Worm (Caenorhabditis elegans) whole organism, L3 larva: Measurements from ENCODE around the gene chil-18.

Source experiments
- R02D3.7 ChIP-seq: fragments of 150-350 bp; optimal IDR thresholded peaks from 2 replicates; lab custom pipeline; 2014; ENCODE audit warnings: missing biosample characterization, missing genetic modification characterization
- ZK546.5 ChIP-seq: sonication (generic microtip); optimal IDR thresholded peaks from 2 replicates; lab custom pipeline; 2017; ENCODE audit warnings: missing biosample characterization, missing genetic modification characterization
- aly-2 ChIP-seq: fragments of 150-350 bp; optimal IDR thresholded peaks from 2 replicates; lab custom pipeline; 2014; ENCODE audit warnings: missing biosample characterization, missing genetic modification characterization
- ama-1 ChIP-seq: fragments of 150-350 bp; optimal IDR thresholded peaks from 2 replicates; lab custom pipeline; 2018
- ceh-28 ChIP-seq: fragments of 150-350 bp; optimal IDR thresholded peaks from 2 replicates; lab custom pipeline; 2014; ENCODE audit warnings: missing biosample characterization, missing genetic modification reagents, missing genetic modification characterization
- ceh-82 ChIP-seq: fragments of 150-350 bp; optimal IDR thresholded peaks from 2 replicates; lab custom pipeline; 2014; ENCODE audit warnings: missing biosample characterization, missing genetic modification characterization
- ceh-9 ChIP-seq: sonication (generic microtip); optimal IDR thresholded peaks from 2 replicates; lab custom pipeline; 2018; ENCODE audit warnings: missing biosample characterization, missing genetic modification characterization
- daf-12 ChIP-seq: fragments of 150-350 bp; optimal IDR thresholded peaks from 2 replicates; lab custom pipeline; 2014; ENCODE audit warnings: missing biosample characterization, missing genetic modification reagents, missing genetic modification characterization
- elt-1 ChIP-seq: fragments of 150-350 bp; optimal IDR thresholded peaks from 2 replicates; lab custom pipeline; 2014; ENCODE audit warnings: missing biosample characterization, missing genetic modification characterization
- elt-2 ChIP-seq: sonication (generic microtip); optimal IDR thresholded peaks from 2 replicates; lab custom pipeline; 2016; ENCODE audit warnings: missing genetic modification reagents, mild to moderate bottlenecking, missing genetic modification characterization, missing compliant biosample characterization
- eor-1 ChIP-seq, 2 experiments: fragments of 150-350 bp; optimal IDR thresholded peaks; 2 replicates each; lab custom pipeline; 2014 to 2018; ENCODE audit warnings: missing biosample characterization in 2 of 2, missing genetic modification characterization in 2 of 2
- fos-1 ChIP-seq: fragments of 150-350 bp; optimal IDR thresholded peaks from 2 replicates; lab custom pipeline; 2014; ENCODE audit warnings: missing biosample characterization, missing genetic modification characterization
- jun-1 ChIP-seq: fragments of 150-350 bp; optimal IDR thresholded peaks from 2 replicates; lab custom pipeline; 2014; ENCODE audit warnings: missing biosample characterization, missing genetic modification reagents, missing genetic modification characterization
- lin-15B ChIP-seq: fragments of 150-350 bp; optimal IDR thresholded peaks from 2 replicates; lab custom pipeline; 2014; ENCODE audit warnings: missing biosample characterization, missing genetic modification characterization
- lsy-12 ChIP-seq: sonication (generic microtip); optimal IDR thresholded peaks from 2 replicates; lab custom pipeline; 2016; ENCODE audit warnings: mild to moderate bottlenecking, missing genetic modification characterization, missing compliant biosample characterization
- mdl-1 ChIP-seq: fragments of 150-350 bp; optimal IDR thresholded peaks from 2 replicates; lab custom pipeline; 2014; ENCODE audit warnings: missing biosample characterization, missing genetic modification characterization
- mml-1 ChIP-seq: fragments of 150-350 bp; sonication (generic microtip); optimal IDR thresholded peaks from 3 replicates; lab custom pipeline; 2014; ENCODE audit warnings: missing biosample characterization, missing genetic modification characterization
- nhr-12 ChIP-seq: fragments of 150-350 bp; optimal IDR thresholded peaks from 2 replicates; lab custom pipeline; 2014; ENCODE audit warnings: missing biosample characterization, missing genetic modification characterization
- nhr-23 ChIP-seq: fragments of 150-350 bp; optimal IDR thresholded peaks from 2 replicates; lab custom pipeline; 2014; ENCODE audit warnings: missing biosample characterization, missing genetic modification reagents, missing genetic modification characterization
- nhr-237 ChIP-seq: fragments of 150-350 bp; optimal IDR thresholded peaks from 2 replicates; lab custom pipeline; 2014; ENCODE audit warnings: missing biosample characterization, missing genetic modification characterization
- nhr-25 ChIP-seq: sonication (generic microtip); optimal IDR thresholded peaks from 2 replicates; lab custom pipeline; 2017; ENCODE audit warnings: missing biosample characterization, missing genetic modification characterization
- nhr-43 ChIP-seq: sonication (generic microtip); optimal IDR thresholded peaks from 2 replicates; lab custom pipeline; 2016; ENCODE audit warnings: mild to moderate bottlenecking, missing genetic modification characterization, missing compliant biosample characterization; ENCODE audit not compliant: poor library complexity, severe bottlenecking
- nhr-67 ChIP-seq: fragments of 150-350 bp; optimal IDR thresholded peaks from 2 replicates; lab custom pipeline; 2014; ENCODE audit warnings: missing biosample characterization, missing genetic modification characterization
- nhr-76 ChIP-seq: fragments of 150-350 bp; sonication (generic microtip); optimal IDR thresholded peaks from 5 replicates; lab custom pipeline; 2014; ENCODE audit warnings: missing biosample characterization, missing genetic modification characterization
- pha-4 ChIP-seq: fragments of 150-350 bp; optimal IDR thresholded peaks from 2 replicates; lab custom pipeline; 2014; ENCODE audit warnings: missing biosample characterization, missing genetic modification reagents, missing genetic modification characterization
- pqm-1 ChIP-seq: fragments of 150-350 bp; optimal IDR thresholded peaks from 2 replicates; lab custom pipeline; 2017; ENCODE audit warnings: missing biosample characterization, missing genetic modification characterization, inconsistent platforms
- sea-2 ChIP-seq: fragments of 150-350 bp; sonication (generic microtip); optimal IDR thresholded peaks from 4 replicates; lab custom pipeline; 2014; ENCODE audit warnings: missing biosample characterization, missing genetic modification reagents, missing genetic modification characterization
- skn-1 ChIP-seq: fragments of 150-350 bp; optimal IDR thresholded peaks from 2 replicates; lab custom pipeline; 2014; ENCODE audit warnings: missing biosample characterization, missing genetic modification characterization
- snpc-4 ChIP-seq: fragments of 150-350 bp; optimal IDR thresholded peaks from 2 replicates; lab custom pipeline; 2014; ENCODE audit warnings: missing biosample characterization, missing genetic modification characterization
- tbx-2 ChIP-seq: sonication (generic microtip); optimal IDR thresholded peaks from 2 replicates; lab custom pipeline; 2016; ENCODE audit warnings: mild to moderate bottlenecking, missing genetic modification characterization, missing compliant biosample characterization
- unc-39 ChIP-seq: sonication (generic microtip); optimal IDR thresholded peaks from 4 replicates; lab custom pipeline; 2017; ENCODE audit warnings: missing biosample characterization, missing genetic modification characterization
- ztf-11 ChIP-seq: fragments of 150-350 bp; optimal IDR thresholded peaks from 2 replicates; lab custom pipeline; 2014; ENCODE audit warnings: missing biosample characterization, missing genetic modification characterization

Gene chil-18

DNA sequence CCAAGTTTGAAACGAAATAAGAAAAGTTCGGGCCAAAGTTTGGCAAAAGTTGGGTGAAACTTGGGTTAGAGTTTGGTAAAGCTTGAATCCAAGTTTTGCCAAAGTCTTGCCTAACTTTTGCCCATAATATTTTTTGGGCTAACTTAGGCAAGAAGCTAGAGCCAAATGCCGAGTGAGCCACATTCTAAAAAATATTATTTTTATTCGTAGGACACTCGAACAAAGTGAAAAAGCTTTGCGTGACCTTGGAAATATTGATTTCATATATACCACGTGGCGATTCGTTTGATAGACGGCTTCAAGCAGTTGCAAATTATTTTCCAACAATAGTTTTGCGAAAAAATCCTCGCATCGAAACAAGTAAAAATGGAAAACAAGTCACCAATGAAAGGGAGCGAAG is 44.2 kb upstream of the chil-18 start, which contains the start of gene Y51B9A.5:
Y51B9A.5 (plus strand) TSS at position 301 of the 400 bp plus-strand sequence.
- no peak for TF ChIP-seq snpc-4
- TF ChIP-seq ama-1: no peak
- TF ChIP-seq jun-1 (tag; lab: Kevin White, UChicago): no peak
- TF ChIP-seq lsy-12 (tag; lab: Kevin White, UChicago): no peak
- TF ChIP-seq unc-39: no peak
- TF ChIP-seq tbx-2: no peak
- TF ChIP-seq elt-2: no peak
- TF ChIP-seq nhr-67 (tag; lab: Kevin White, UChicago): no peak
- TF ChIP-seq ztf-11 (tag; lab: Kevin White, UChicago): no peak
- no peak for TF ChIP-seq ZK546.5 (tag; lab: Kevin White, UChicago)
- no peak for TF ChIP-seq ceh-82 (tag; lab: Kevin White, UChicago)
- TF ChIP-seq nhr-23 (tag; lab: Kevin White, UChicago): no peak
- no peak for TF ChIP-seq R02D3.7 (tag; lab: Kevin White, UChicago)
- no peak for TF ChIP-seq daf-12
- TF ChIP-seq ceh-28: no peak
- no peak for TF ChIP-seq sea-2
- TF ChIP-seq nhr-12 (tag; lab: Kevin White, UChicago): no peak
- TF ChIP-seq fos-1 (tag; lab: Kevin White, UChicago): no peak
- no peak for TF ChIP-seq nhr-43 (tag; lab: Kevin White, UChicago)

DNA sequence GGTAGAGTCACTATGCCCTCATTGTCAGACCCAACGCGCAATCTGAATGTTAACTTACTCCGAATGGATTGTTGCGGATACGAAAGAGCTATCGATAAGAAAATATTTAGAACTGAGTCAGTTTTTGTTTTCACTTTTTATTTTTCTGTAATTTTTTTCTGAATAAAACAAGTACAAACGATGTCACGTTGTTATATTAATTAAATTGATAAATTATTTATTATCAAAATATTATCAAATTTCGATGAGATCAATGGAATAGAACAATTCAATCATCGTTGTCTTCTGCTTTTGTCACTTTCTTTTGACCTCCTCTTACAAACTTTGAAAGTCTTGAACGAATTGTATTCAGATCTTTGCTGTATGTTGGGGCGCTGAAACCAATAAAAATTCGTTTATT is 41.0 kb upstream of the chil-18 start, which contains the start of gene mpz-6:
mpz-6 (minus strand) TSS at position 101 of the 400 bp plus-strand sequence.
- TF ChIP-seq lin-15B (no peak), nhr-237 (tag; lab: Kevin White, UChicago) (no peak)

DNA sequence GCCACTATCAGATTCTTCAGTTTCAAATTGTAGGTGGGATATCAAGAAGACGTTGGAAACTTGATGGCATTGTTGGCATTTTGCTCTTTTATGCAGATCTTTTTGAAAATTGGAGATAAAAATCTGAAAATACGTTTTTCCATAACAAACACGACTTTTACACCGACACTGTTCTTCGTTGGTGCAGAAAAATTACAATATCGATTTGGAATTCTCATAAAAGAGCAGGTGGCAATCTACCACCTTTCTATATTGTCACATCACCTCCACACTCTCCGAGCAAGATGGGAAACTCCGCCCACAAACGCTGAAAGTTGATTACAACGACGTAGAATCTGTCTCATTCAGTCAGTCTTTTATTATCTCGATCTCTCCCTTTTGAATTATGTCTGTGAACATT is 40.6 kb upstream of the chil-18 start, which contains the start of gene arrd-2:
arrd-2 (plus strand) TSS at position 301 of the 400 bp plus-strand sequence.
- no peak for TF ChIP-seq ceh-82 (tag; lab: Kevin White, UChicago)
- no peak for TF ChIP-seq nhr-237 (tag; lab: Kevin White, UChicago)
- TF ChIP-seq ceh-9 (tag; lab: Kevin White, UChicago): no peak
- TF ChIP-seq eor-1 (tag; optimal IDR thresholded peaks at IDR 0.05; lab: Kevin White, UChicago): no peak
- TF ChIP-seq mml-1 (tag; lab: Kevin White, UChicago): no peak

DNA sequence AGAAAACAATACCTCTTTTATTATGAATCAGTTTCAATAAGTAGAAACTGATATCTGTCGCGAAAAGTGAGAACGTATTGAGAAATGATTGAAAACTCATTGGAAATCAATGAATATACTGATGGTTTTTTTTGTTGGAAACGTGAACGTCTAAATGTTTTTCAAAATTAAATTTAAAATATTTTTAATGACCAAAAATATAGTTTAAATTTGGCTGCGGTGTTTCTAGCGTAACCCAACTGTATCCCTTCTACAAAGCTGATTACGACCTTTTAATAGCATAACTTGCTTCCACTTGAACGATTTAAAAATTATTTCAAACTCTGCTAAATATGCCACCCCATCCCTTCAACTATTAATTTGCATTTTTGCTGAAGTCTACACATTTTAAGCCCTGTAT is 36.6 kb upstream of the chil-18 start, which contains the start of gene M176.9:
M176.9 (minus strand) TSS at position 101 of the 400 bp plus-strand sequence.
- TF ChIP-seq skn-1 (tag; lab: Kevin White, UChicago): no peak
- TF ChIP-seq pha-4: no peak
- TF ChIP-seq nhr-67 (tag; lab: Kevin White, UChicago): no peak

DNA sequence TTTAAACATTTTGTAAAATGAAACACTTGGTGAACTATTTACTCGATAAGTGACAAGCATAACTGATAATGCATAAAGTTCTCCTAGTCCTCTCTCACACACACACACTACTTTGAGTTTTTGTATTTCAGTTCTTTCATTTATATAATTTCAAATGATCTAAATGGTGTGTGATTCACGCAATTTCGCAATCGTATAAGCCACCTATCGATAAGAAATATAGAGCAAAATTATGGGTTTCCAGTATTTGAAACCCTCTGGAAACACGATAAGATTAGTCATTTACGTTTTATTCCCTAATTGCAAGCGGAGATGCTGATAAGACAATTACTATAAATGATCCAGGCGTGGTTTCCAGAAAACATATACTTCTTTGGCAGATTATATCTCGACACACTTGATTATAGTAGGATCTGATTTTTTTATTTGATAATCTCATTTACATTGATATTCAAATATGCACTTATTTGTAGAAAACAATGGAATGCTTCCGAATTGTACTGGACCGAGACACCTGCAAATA is 35.9 kb upstream of the chil-18 start, which contains the start of gene arrd-3:
arrd-3 (plus strand) TSS at position 473 of the 523 bp plus-strand sequence.
- TF ChIP-seq lin-15B (no peak), elt-1 (no peak), eor-1 (tag; optimal IDR thresholded peaks at IDR 0.05; lab: Kevin White, UChicago) (no peak), unc-39 (no peak), nhr-12 (tag; lab: Kevin White, UChicago) (no peak), nhr-76 (tag; lab: Kevin White, UChicago) (no peak), nhr-67 (tag; lab: Kevin White, UChicago) (no peak), ztf-11 (tag; lab: Kevin White, UChicago) (no peak), sea-2 (no peak), nhr-237 (tag; lab: Kevin White, UChicago) (no peak), nhr-43 (tag; lab: Kevin White, UChicago) (no peak), daf-12 (no peak), snpc-4 (no peak), pqm-1 (tag; lab: Kevin White, UChicago) (peak; percentile 87), nhr-25 (tag; lab: Kevin White, UChicago) (no peak), aly-2 (tag; lab: Kevin White, UChicago) (no peak), elt-2 (peak; percentile 73), mdl-1 (no peak)
